Worm (Caenorhabditis elegans) whole organism, L3 larva: ENCODE measurements around the gene Y55D9A.2.
"Not testable (repeated sequence)": the region's sequence is repeated elsewhere in the genome, so short reads cannot be mapped to it uniquely, and the experiment has no call there.

Experiments
- R02D3.7 ChIP-seq: fragments of 150-350 bp; optimal IDR thresholded peaks from 2 replicates; lab custom pipeline; 2014; ENCODE audit warnings: missing biosample characterization, missing genetic modification characterization
- ZK546.5 ChIP-seq: sonication (generic microtip); optimal IDR thresholded peaks from 2 replicates; lab custom pipeline; 2017; ENCODE audit warnings: missing biosample characterization, missing genetic modification characterization
- aly-2 ChIP-seq: fragments of 150-350 bp; optimal IDR thresholded peaks from 2 replicates; lab custom pipeline; 2014; ENCODE audit warnings: missing biosample characterization, missing genetic modification characterization
- ama-1 ChIP-seq: fragments of 150-350 bp; optimal IDR thresholded peaks from 2 replicates; lab custom pipeline; 2018
- ceh-28 ChIP-seq: fragments of 150-350 bp; optimal IDR thresholded peaks from 2 replicates; lab custom pipeline; 2014; ENCODE audit warnings: missing biosample characterization, missing genetic modification reagents, missing genetic modification characterization
- ceh-9 ChIP-seq: sonication (generic microtip); optimal IDR thresholded peaks from 2 replicates; lab custom pipeline; 2018; ENCODE audit warnings: missing biosample characterization, missing genetic modification characterization
- egl-5 ChIP-seq: fragments of 150-350 bp; optimal IDR thresholded peaks from 2 replicates; lab custom pipeline; 2017; ENCODE audit warnings: missing biosample characterization, missing genetic modification reagents, missing genetic modification characterization, inconsistent platforms
- elt-1 ChIP-seq: fragments of 150-350 bp; optimal IDR thresholded peaks from 2 replicates; lab custom pipeline; 2014; ENCODE audit warnings: missing biosample characterization, missing genetic modification characterization
- elt-3 ChIP-seq, 3 experiments: fragments of 150-350 bp in 1 of 3; sonication (generic microtip) in 2 of 3; optimal IDR thresholded peaks; 2 replicates in 2 of 3; 4 replicates in 1 of 3; lab custom pipeline; 2014 to 2017; ENCODE audit warnings: missing biosample characterization in 3 of 3, missing genetic modification characterization in 3 of 3
- eor-1 ChIP-seq, 2 experiments: fragments of 150-350 bp; optimal IDR thresholded peaks; 2 replicates each; lab custom pipeline; 2014 to 2018; ENCODE audit warnings: missing biosample characterization in 2 of 2, missing genetic modification characterization in 2 of 2
- fkh-10 ChIP-seq: sonication (generic microtip); optimal IDR thresholded peaks from 2 replicates; lab custom pipeline; 2017; ENCODE audit warnings: missing biosample characterization, missing genetic modification reagents, missing genetic modification characterization
- fos-1 ChIP-seq: fragments of 150-350 bp; optimal IDR thresholded peaks from 2 replicates; lab custom pipeline; 2014; ENCODE audit warnings: missing biosample characterization, missing genetic modification characterization
- hmg-11 ChIP-seq: sonication (generic microtip); optimal IDR thresholded peaks from 2 replicates; lab custom pipeline; 2016; ENCODE audit warnings: missing genetic modification characterization, missing compliant biosample characterization
- lin-15B ChIP-seq: fragments of 150-350 bp; optimal IDR thresholded peaks from 2 replicates; lab custom pipeline; 2014; ENCODE audit warnings: missing biosample characterization, missing genetic modification characterization
- lin-39 ChIP-seq: fragments of 150-350 bp; optimal IDR thresholded peaks from 2 replicates; lab custom pipeline; 2018; ENCODE audit warnings: missing biosample characterization, missing genetic modification reagents, missing genetic modification characterization
- lsy-12 ChIP-seq: sonication (generic microtip); optimal IDR thresholded peaks from 2 replicates; lab custom pipeline; 2016; ENCODE audit warnings: mild to moderate bottlenecking, missing genetic modification characterization, missing compliant biosample characterization
- mml-1 ChIP-seq: fragments of 150-350 bp; sonication (generic microtip); optimal IDR thresholded peaks from 3 replicates; lab custom pipeline; 2014; ENCODE audit warnings: missing biosample characterization, missing genetic modification characterization
- nfya-1 ChIP-seq: sonication (generic microtip); optimal IDR thresholded peaks from 2 replicates; lab custom pipeline; 2017; ENCODE audit warnings: missing genetic modification characterization, mild to moderate bottlenecking, missing compliant biosample characterization, antibody characterized with exemption, moderate library complexity; ENCODE audit not compliant: insufficient read depth
- nhr-11 ChIP-seq: fragments of 150-350 bp; optimal IDR thresholded peaks from 2 replicates; lab custom pipeline; 2014; ENCODE audit warnings: missing biosample characterization, missing genetic modification characterization
- nhr-12 ChIP-seq: fragments of 150-350 bp; optimal IDR thresholded peaks from 2 replicates; lab custom pipeline; 2014; ENCODE audit warnings: missing biosample characterization, missing genetic modification characterization
- nhr-23 ChIP-seq: fragments of 150-350 bp; optimal IDR thresholded peaks from 2 replicates; lab custom pipeline; 2014; ENCODE audit warnings: missing biosample characterization, missing genetic modification reagents, missing genetic modification characterization
- nhr-237 ChIP-seq: fragments of 150-350 bp; optimal IDR thresholded peaks from 2 replicates; lab custom pipeline; 2014; ENCODE audit warnings: missing biosample characterization, missing genetic modification characterization
- nhr-25 ChIP-seq: sonication (generic microtip); optimal IDR thresholded peaks from 2 replicates; lab custom pipeline; 2017; ENCODE audit warnings: missing biosample characterization, missing genetic modification characterization
- nhr-77 ChIP-seq: fragments of 150-350 bp; optimal IDR thresholded peaks from 2 replicates; lab custom pipeline; 2014; ENCODE audit warnings: missing biosample characterization, missing genetic modification characterization
- pha-4 ChIP-seq: fragments of 150-350 bp; optimal IDR thresholded peaks from 2 replicates; lab custom pipeline; 2014; ENCODE audit warnings: missing biosample characterization, missing genetic modification reagents, missing genetic modification characterization
- pqm-1 ChIP-seq: fragments of 150-350 bp; optimal IDR thresholded peaks from 2 replicates; lab custom pipeline; 2017; ENCODE audit warnings: missing biosample characterization, missing genetic modification characterization, inconsistent platforms
- sea-2 ChIP-seq: fragments of 150-350 bp; sonication (generic microtip); optimal IDR thresholded peaks from 4 replicates; lab custom pipeline; 2014; ENCODE audit warnings: missing biosample characterization, missing genetic modification reagents, missing genetic modification characterization
- tbx-2 ChIP-seq: sonication (generic microtip); optimal IDR thresholded peaks from 2 replicates; lab custom pipeline; 2016; ENCODE audit warnings: mild to moderate bottlenecking, missing genetic modification characterization, missing compliant biosample characterization
- unc-39 ChIP-seq: sonication (generic microtip); optimal IDR thresholded peaks from 4 replicates; lab custom pipeline; 2017; ENCODE audit warnings: missing biosample characterization, missing genetic modification characterization
- unc-62 ChIP-seq: fragments of 150-350 bp; sonication (generic microtip); optimal IDR thresholded peaks from 4 replicates; lab custom pipeline; 2014; ENCODE audit warnings: missing biosample characterization, missing genetic modification reagents, missing genetic modification characterization
- zag-1 ChIP-seq: fragments of 150-350 bp; optimal IDR thresholded peaks from 2 replicates; lab custom pipeline; 2014; ENCODE audit warnings: missing biosample characterization, missing genetic modification characterization
- ztf-11 ChIP-seq: fragments of 150-350 bp; optimal IDR thresholded peaks from 2 replicates; lab custom pipeline; 2014; ENCODE audit warnings: missing biosample characterization, missing genetic modification characterization
- ztf-4 ChIP-seq: fragments of 150-350 bp; optimal IDR thresholded peaks from 2 replicates; lab custom pipeline; 2014; ENCODE audit warnings: missing biosample characterization, missing genetic modification characterization

Y55D9A.2 gene

ce11 chrIV:12639311-12639710, 34.1 kb upstream of the Y55D9A.2 start, which contains the start of gene C26H9A.3:
Gene C26H9A.3 (minus strand): TSS chrIV:12639411.
- not testable (repeated sequence) for TF ChIP-seq nhr-77; lsy-12 (tag; lab: Kevin White, UChicago); ama-1 (lab: Kevin White, UChicago)
- TF ChIP-seq, all 47 proteins: peak for 0; not testable (repeated sequence) for 47

- TF ChIP-seq ztf-4 (tag; lab: Kevin White, UChicago) (no peak), nfya-1 (tag; lab: Kevin White, UChicago) (peak; percentile 41), lin-15B (no peak), egl-5 (tag; lab: Kevin White, UChicago) (peak; percentile 75), lin-39 (tag; lab: Kevin White, UChicago) (peak; percentile 60)
Measured at ce11 chrIV:12637340-12637739, 32.1 kb upstream of the Y55D9A.2 start.

- TF ChIP-seq nhr-23 (tag; lab: Kevin White, UChicago) (peak; percentile 29), pqm-1 (tag; lab: Kevin White, UChicago) (no peak), lsy-12 (tag; lab: Kevin White, UChicago) (no peak), fos-1 (tag; lab: Kevin White, UChicago) (no peak), pha-4 (peak; percentile 23), zag-1 (tag; lab: Kevin White, UChicago) (no peak), unc-39 (tag; lab: Kevin White, UChicago) (no peak), nhr-25 (tag; lab: Kevin White, UChicago) (peak; percentile 38), ztf-11 (tag; lab: Kevin White, UChicago) (no peak), nfya-1 (tag; lab: Kevin White, UChicago) (peak; percentile 21), elt-1 (tag; lab: Kevin White, UChicago) (no peak), nhr-77 (no peak)
Measured at ce11 chrIV:12633825-12634224, 28.6 kb upstream of the Y55D9A.2 start.

- TF ChIP-seq ama-1 (lab: Kevin White, UChicago) (no peak), ZK546.5 (tag; lab: Kevin White, UChicago) (no peak), hmg-11 (tag; lab: Kevin White, UChicago) (peak; percentile 30), nhr-25 (tag; lab: Kevin White, UChicago) (no peak)
Measured at ce11 chrIV:12632430-12632829, 27.2 kb upstream of the Y55D9A.2 start.

- TF ChIP-seq fkh-10, result no peak
- no peak for TF ChIP-seq egl-5 (tag; lab: Kevin White, UChicago)
- TF ChIP-seq nhr-77, result no peak
- TF ChIP-seq unc-39 (tag; lab: Kevin White, UChicago), result no peak
- no peak for TF ChIP-seq elt-3 (tag; optimal IDR thresholded peaks at IDR 0.05; lab: Kevin White, UChicago)
- TF ChIP-seq aly-2 (tag; lab: Kevin White, UChicago), result no peak
- no peak for TF ChIP-seq hmg-11 (tag; lab: Kevin White, UChicago)
- no peak for TF ChIP-seq nhr-12 (tag; lab: Kevin White, UChicago)
- TF ChIP-seq sea-2 (GFP tag; lab: Kevin White, UChicago), result no peak
- TF ChIP-seq ceh-9 (tag; lab: Kevin White, UChicago), result no peak
- TF ChIP-seq, all 47 proteins: peak for 0
Measured at ce11 chrIV:12630922-12631321, 25.7 kb upstream of the Y55D9A.2 start, which contains the start of gene ark-1. Gene ark-1 (minus strand): TSS chrIV:12631022.

ce11 chrIV:12621483-12622078, 16.4 kb upstream of the Y55D9A.2 start:
- TF ChIP-seq nfya-1 (tag; lab: Kevin White, UChicago) (peak; percentile 34), lin-15B (peak; percentile 44), lin-39 (tag; lab: Kevin White, UChicago) (peak; percentile 23), pha-4 (peak; percentile 16)

ce11 chrIV:12620921-12621320, 15.7 kb upstream of the Y55D9A.2 start:
- TF ChIP-seq unc-62 (GFP tag; lab: Kevin White, UChicago), result no peak
- TF ChIP-seq aly-2 (tag; lab: Kevin White, UChicago), result no peak
- no peak for TF ChIP-seq nhr-237
- no peak for TF ChIP-seq nhr-11 (tag; lab: Kevin White, UChicago)
- TF ChIP-seq unc-39 (tag; lab: Kevin White, UChicago), result no peak
- no peak for TF ChIP-seq sea-2 (GFP tag; lab: Kevin White, UChicago)
- no peak for TF ChIP-seq ztf-11 (tag; lab: Kevin White, UChicago)
- TF ChIP-seq tbx-2 (tag; lab: Kevin White, UChicago), result no peak
- TF ChIP-seq ztf-4 (tag; lab: Kevin White, UChicago), result no peak
- no peak for TF ChIP-seq fkh-10
- no peak for TF ChIP-seq R02D3.7 (tag; lab: Kevin White, UChicago)
- no peak for TF ChIP-seq pqm-1 (tag; lab: Kevin White, UChicago)
- no peak for TF ChIP-seq ceh-28 (tag; lab: Kevin White, UChicago)
- TF ChIP-seq hmg-11 (tag; lab: Kevin White, UChicago), result no peak
- TF ChIP-seq eor-1 (tag; optimal IDR thresholded peaks at IDR 0.05; lab: Kevin White, UChicago), result no peak
- no peak for TF ChIP-seq mml-1 (tag; lab: Kevin White, UChicago)
- TF ChIP-seq lin-15B, result no peak
- TF ChIP-seq nhr-25 (tag; lab: Kevin White, UChicago), result no peak
